Worm (Caenorhabditis elegans): ENCODE measurements around the gene R144.13.
A peak's percentile ranks its signal among the peaks of the same experiment; 100 is the strongest.

R144.13 gene

ce11 chrIII:4986790-4987259, 36.2 kb upstream of the R144.13 start, which contains the start of the genes C27F2.10 and wdr-60 (continued):
- TF ChIP-seq lsy-2 (tag; optimal IDR thresholded peaks at IDR 0.05) (peak; percentile 8 to 59), lin-15B (tag; optimal IDR thresholded peaks at IDR 0.05) (peak; percentile 34), jun-1 (tag; optimal IDR thresholded peaks at IDR 0.05) (no peak), nhr-47 (tag; optimal IDR thresholded peaks at IDR 0.05) (peak; percentile 57), unc-130 (tag; optimal IDR thresholded peaks at IDR 0.05) (no peak), hpl-2 (GFP tag; optimal IDR thresholded peaks at IDR 0.05) (no peak), zip-4 (GFP tag; optimal IDR thresholded peaks at IDR 0.05) (no peak), ets-5 (GFP tag; IDR thresholded peaks at IDR 0.05) (no peak), nhr-77 (tag; optimal IDR thresholded peaks at IDR 0.05) (no peak), pqm-1 (tag; optimal IDR thresholded peaks at IDR 0.05) (no peak), egl-13 (tag; optimal IDR thresholded peaks at IDR 0.05) (no peak)

ce11 chrIII:4987666-4988065, 35.4 kb upstream of the R144.13 start:
- TF ChIP-seq hlh-17 (GFP tag; optimal IDR thresholded peaks at IDR 0.05; ENCODE audit: borderline replicate concordance) (no peak), efl-1 (optimal IDR thresholded peaks at IDR 0.05) (no peak), efl-1 (GFP tag; optimal IDR thresholded peaks at IDR 0.05 in 1 of 2) (peak in 1 of 2 experiments; percentile 43)

- TF ChIP-seq tbx-2 (tag; optimal IDR thresholded peaks at IDR 0.05) (peak; percentile 4), jun-1 (tag; optimal IDR thresholded peaks at IDR 0.05) (no peak), snu-23 (GFP tag; optimal IDR thresholded peaks at IDR 0.05) (peak; percentile 55), nhr-47 (tag; optimal IDR thresholded peaks at IDR 0.05) (no peak), mdl-1 (tag; optimal IDR thresholded peaks at IDR 0.05) (no peak), dpl-1 (GFP tag; optimal IDR thresholded peaks at IDR 0.05) (peak in 2 of 3 experiments; percentile 27 to 34), nhr-19 (GFP tag; conservative IDR thresholded peaks at IDR 0.05) (0 out of 2 replicates have a peak, but pooled peaks have one; percentile 5), aha-1 (tag; optimal IDR thresholded peaks at IDR 0.05) (no peak), mep-1 (tag; optimal IDR thresholded peaks at IDR 0.05) (peak; percentile 59), C34B4.2 (tag; optimal IDR thresholded peaks at IDR 0.05) (no peak), lsy-2 (tag; optimal IDR thresholded peaks at IDR 0.05) (peak; percentile 7 to 47), elt-3 (tag; optimal IDR thresholded peaks at IDR 0.05) (peak in 2 of 6 experiments; percentile 67 to 73), sptf-1 (tag; optimal IDR thresholded peaks at IDR 0.05) (no peak), nhr-90 (tag; optimal IDR thresholded peaks at IDR 0.05; ENCODE audit: poor library complexity) (peak; percentile 24), blmp-1 (tag; optimal IDR thresholded peaks at IDR 0.05) (peak; percentile 94), lin-13 (GFP tag; optimal IDR thresholded peaks at IDR 0.05) (no peak), nhr-20 (tag; optimal IDR thresholded peaks at IDR 0.05) (peak; percentile 44), ceh-88 (GFP tag; IDR thresholded peaks at IDR 0.05) (no peak), isw-1 (GFP tag; IDR thresholded peaks at IDR 0.05) (no peak), lin-14 (GFP tag; optimal IDR thresholded peaks at IDR 0.05) (peak; percentile 67), Y116A8C.19 (tag; optimal IDR thresholded peaks at IDR 0.05; ENCODE audit: borderline replicate concordance) (no peak), elt-2 (tag; optimal IDR thresholded peaks at IDR 0.05) (no peak), efl-1 (optimal IDR thresholded peaks at IDR 0.05) (peak in 1 of 2 experiments; percentile 24), efl-1 (GFP tag; optimal IDR thresholded peaks at IDR 0.05 in 1 of 2) (peak in 1 of 2 experiments; percentile 89), xbp-1 (tag; optimal IDR thresholded peaks at IDR 0.05) (peak; percentile 77), C16A3.4 (tag; optimal IDR thresholded peaks at IDR 0.05) (peak; percentile 35), ama-1 (optimal IDR thresholded peaks at IDR 0.05) (no peak), hlh-17 (GFP tag; optimal IDR thresholded peaks at IDR 0.05; ENCODE audit: borderline replicate concordance) (no peak), irx-1 (tag; optimal IDR thresholded peaks at IDR 0.05) (peak; percentile 11), fkh-8 (tag; optimal IDR thresholded peaks at IDR 0.05) (no peak), nhr-12 (tag; optimal IDR thresholded peaks at IDR 0.05) (no peak), nhr-85 (tag) (peak; percentile 93), fos-1 (tag; optimal IDR thresholded peaks at IDR 0.05) (no peak), lin-35 (GFP tag; optimal IDR thresholded peaks at IDR 0.05) (peak; percentile 8 to 46), sup-37 (GFP tag; optimal IDR thresholded peaks at IDR 0.05) (no peak), grh-1 (GFP tag; IDR thresholded peaks at IDR 0.05) (no peak), vab-15 (tag; optimal IDR thresholded peaks at IDR 0.05) (no peak), nhr-84 (tag; optimal IDR thresholded peaks at IDR 0.05) (no peak), unc-98 (GFP tag; IDR thresholded peaks at IDR 0.05) (no peak)
Observed at ce11 chrIII:4998111-4998859, 24.8 kb upstream of the R144.13 start, which contains the start of gene tmem-131. Gene tmem-131 (minus strand): TSS chrIII:4998161.

Measured in whole organism, L1 larva.